Worm (Caenorhabditis elegans) whole organism, young adult: Measurements from ENCODE around the gene Y48A6B.7.

Experiments
- B0035.1 ChIP-seq: sonication (generic microtip); optimal IDR thresholded peaks from 2 replicates; lab custom pipeline; 2016; ENCODE audit warnings: missing genetic modification characterization, mild to moderate bottlenecking, missing compliant biosample characterization, missing genotype, missing genetic modification reagents
- B0261.1 ChIP-seq: sonication (generic microtip); optimal IDR thresholded peaks from 2 replicates; lab custom pipeline; 2016; ENCODE audit warnings: mild to moderate bottlenecking, missing genetic modification characterization, moderate library complexity, missing compliant biosample characterization
- C06A6.2 ChIP-seq: fragments of 200-800 bp; sonication (Bioruptor generic); conservative IDR thresholded peaks from 2 replicates; pipeline ENCODE4 v1.3.6; 2022; ENCODE audit warnings: missing genetic modification characterization, missing compliant biosample characterization
- F10E7.11 ChIP-seq: sonication (generic microtip); optimal IDR thresholded peaks from 2 replicates; lab custom pipeline; 2017; ENCODE audit warnings: mild to moderate bottlenecking, missing genetic modification characterization, moderate library complexity, missing compliant biosample characterization
- F23B12.7 ChIP-seq: sonication (generic microtip); optimal IDR thresholded peaks from 2 replicates; lab custom pipeline; 2017; ENCODE audit warnings: missing genetic modification characterization, mild to moderate bottlenecking, missing compliant biosample characterization, antibody characterized with exemption, moderate library complexity; ENCODE audit not compliant: insufficient read depth
- F49E8.2 ChIP-seq: sonication (generic microtip); optimal IDR thresholded peaks from 3 replicates; lab custom pipeline; 2017; ENCODE audit warnings: missing genetic modification characterization, mild to moderate bottlenecking, missing compliant biosample characterization, antibody characterized with exemption, moderate library complexity; ENCODE audit not compliant: insufficient read depth
- F55B11.4 ChIP-seq: sonication (generic microtip); optimal IDR thresholded peaks from 2 replicates; lab custom pipeline; 2016; ENCODE audit warnings: missing compliant biosample characterization, missing genetic modification characterization, borderline replicate concordance; ENCODE audit not compliant: insufficient read depth
- K11D2.4 ChIP-seq: fragments of 200-800 bp; sonication (Bioruptor generic); IDR thresholded peaks from 2 replicates; pipeline ENCODE4 v1.3.6; 2022; ENCODE audit warnings: missing genetic modification reagents, missing genetic modification characterization, missing compliant biosample characterization
- Y53G8AR.9 ChIP-seq: fragments of 200-800 bp; sonication (Bioruptor generic); conservative IDR thresholded peaks from 2 replicates; pipeline ENCODE4 v1.3.6; 2022; ENCODE audit warnings: missing genetic modification reagents, missing genetic modification characterization, missing compliant biosample characterization
- ZK185.1 ChIP-seq: sonication (generic microtip); optimal IDR thresholded peaks from 2 replicates; lab custom pipeline; 2016; ENCODE audit warnings: mild to moderate bottlenecking, missing genetic modification characterization, missing compliant biosample characterization; ENCODE audit not compliant: poor library complexity, severe bottlenecking
- athp-1 ChIP-seq: sonication (generic microtip); optimal IDR thresholded peaks from 2 replicates; lab custom pipeline; 2017; ENCODE audit warnings: mild to moderate bottlenecking, missing genetic modification characterization, missing compliant biosample characterization
- attf-6 ChIP-seq: fragments of 200-800 bp; sonication (Bioruptor generic); IDR thresholded peaks from 2 replicates; pipeline ENCODE4 v1.3.6; 2022; ENCODE audit warnings: missing genetic modification reagents, missing genetic modification characterization, missing compliant biosample characterization
- cebp-1 ChIP-seq, 2 experiments: fragments of 200-800 bp in 1 of 2; sonication (Bioruptor generic) in 1 of 2; sonication (generic microtip) in 1 of 2; IDR thresholded peaks in 1 of 2; optimal IDR thresholded peaks in 1 of 2; 2 replicates each; pipeline versions ENCODE4 v1.3.6 to Lab custom; 2017 to 2022; ENCODE audit warnings: missing compliant biosample characterization in 2 of 2, missing genetic modification characterization in 2 of 2, mild to moderate bottlenecking in 1 of 2, missing genetic modification reagents in 1 of 2, moderate library complexity in 1 of 2
- ceh-58 ChIP-seq: fragments of 200-800 bp; sonication (Bioruptor generic); IDR thresholded peaks from 2 replicates; pipeline ENCODE4 v1.3.6; 2022; ENCODE audit warnings: missing genetic modification characterization, missing compliant biosample characterization
- ceh-79 ChIP-seq: sonication (generic microtip); optimal IDR thresholded peaks from 2 replicates; lab custom pipeline; 2017; ENCODE audit warnings: mild to moderate bottlenecking, missing genetic modification characterization, missing compliant biosample characterization
- ceh-91 ChIP-seq: fragments of 200-800 bp; sonication (Bioruptor generic); IDR thresholded peaks from 2 replicates; pipeline ENCODE4 v1.3.6; 2022; ENCODE audit warnings: missing genetic modification reagents, missing genetic modification characterization, missing compliant biosample characterization
- chd-7 ChIP-seq: sonication (generic microtip); optimal IDR thresholded peaks from 2 replicates; lab custom pipeline; 2016; ENCODE audit warnings: mild to moderate bottlenecking, missing genetic modification characterization, moderate library complexity, missing compliant biosample characterization
- die-1 ChIP-seq: sonication (generic microtip); optimal IDR thresholded peaks from 2 replicates; lab custom pipeline; 2016; ENCODE audit warnings: missing genotype, mild to moderate bottlenecking, missing genetic modification characterization, missing compliant biosample characterization
- dpff-1 ChIP-seq: sonication (generic microtip); optimal IDR thresholded peaks from 2 replicates; lab custom pipeline; 2017; ENCODE audit warnings: mild to moderate bottlenecking, missing genetic modification characterization, missing compliant biosample characterization
- gei-17 ChIP-seq: fragments of 200-800 bp; sonication (Bioruptor generic); optimal IDR thresholded peaks from 2 replicates; lab custom pipeline; 2018; ENCODE audit warnings: mild to moderate bottlenecking, missing genetic modification characterization, missing compliant biosample characterization
- hlh-12 ChIP-seq: sonication (generic microtip); optimal IDR thresholded peaks from 2 replicates; lab custom pipeline; 2016; ENCODE audit warnings: missing genetic modification characterization, missing compliant biosample characterization
- hmg-20 ChIP-seq: fragments of 200-800 bp; sonication (Bioruptor generic); IDR thresholded peaks from 2 replicates; pipeline ENCODE4 v1.3.6; 2022; ENCODE audit warnings: missing genetic modification reagents, missing genetic modification characterization, missing compliant biosample characterization
- hsf-1 ChIP-seq: fragments of 200-800 bp; sonication (Bioruptor generic); IDR thresholded peaks from 2 replicates; pipeline ENCODE4 v1.3.6; 2022; ENCODE audit warnings: missing genetic modification reagents, missing genetic modification characterization, missing compliant biosample characterization
- lag-1 ChIP-seq: fragments of 200-800 bp; sonication (Bioruptor generic); IDR thresholded peaks from 2 replicates; pipeline ENCODE4 v1.3.6; 2022; ENCODE audit warnings: missing genetic modification reagents, missing genetic modification characterization, missing compliant biosample characterization
- let-526 ChIP-seq: fragments of 200-800 bp; sonication (Bioruptor generic); IDR thresholded peaks from 2 replicates; pipeline ENCODE4 v1.3.6; 2022; ENCODE audit warnings: missing genetic modification reagents, missing genetic modification characterization, missing compliant biosample characterization
- lin-35 ChIP-seq, 3 experiments: fragments of 150-350 bp in 2 of 3; sonication (generic microtip) in 1 of 3; optimal IDR thresholded peaks; 2 replicates each; lab custom pipeline; 2014 to 2018; ENCODE audit warnings: missing biosample characterization in 3 of 3, missing genetic modification characterization in 3 of 3, missing genetic modification reagents in 3 of 3
- lsy-27 ChIP-seq: sonication (generic microtip); optimal IDR thresholded peaks from 2 replicates; lab custom pipeline; 2017; ENCODE audit warnings: missing genetic modification characterization, mild to moderate bottlenecking, missing compliant biosample characterization, antibody characterized with exemption, missing genotype, borderline replicate concordance; ENCODE audit not compliant: insufficient read depth
- mes-4 ChIP-seq: sonication (generic microtip); optimal IDR thresholded peaks from 2 replicates; lab custom pipeline; 2016; ENCODE audit warnings: missing genotype, missing genetic modification characterization, missing compliant biosample characterization
- mxl-1 ChIP-seq: sonication (generic microtip); optimal IDR thresholded peaks from 2 replicates; lab custom pipeline; 2016; ENCODE audit warnings: missing genetic modification characterization, missing compliant biosample characterization
- nhr-27 ChIP-seq: fragments of 200-800 bp; sonication (Bioruptor generic); optimal IDR thresholded peaks from 2 replicates; lab custom pipeline; 2018; ENCODE audit warnings: mild to moderate bottlenecking, missing genetic modification characterization, moderate library complexity, missing compliant biosample characterization
- nhr-80 ChIP-seq: sonication (generic microtip); optimal IDR thresholded peaks from 2 replicates; lab custom pipeline; 2016; ENCODE audit warnings: missing genetic modification characterization, missing compliant biosample characterization
- pbrm-1 ChIP-seq: fragments of 200-800 bp; sonication (Bioruptor generic); IDR thresholded peaks from 2 replicates; pipeline ENCODE4 v1.3.6; 2022; ENCODE audit warnings: missing genetic modification reagents, missing genetic modification characterization, missing compliant biosample characterization
- pha-4 ChIP-seq: fragments of 150-350 bp; sonication (generic microtip); optimal IDR thresholded peaks from 2 replicates; lab custom pipeline; 2014; ENCODE audit warnings: missing biosample characterization, missing genetic modification reagents, missing genetic modification characterization
- repo-1 ChIP-seq: sonication (generic microtip); optimal IDR thresholded peaks from 2 replicates; lab custom pipeline; 2017; ENCODE audit warnings: mild to moderate bottlenecking, missing genetic modification characterization, missing compliant biosample characterization
- sdz-38 ChIP-seq: sonication (generic microtip); optimal IDR thresholded peaks from 2 replicates; lab custom pipeline; 2016; ENCODE audit warnings: missing genotype, missing genetic modification characterization, missing compliant biosample characterization
- sea-2 ChIP-seq: fragments of 200-800 bp; sonication (Bioruptor generic); IDR thresholded peaks from 2 replicates; pipeline ENCODE4 v1.3.6; 2022; ENCODE audit warnings: missing genetic modification characterization, missing compliant biosample characterization
- snpc-1.1 ChIP-seq: sonication (generic microtip); optimal IDR thresholded peaks from 2 replicates; lab custom pipeline; 2017; ENCODE audit warnings: missing genetic modification characterization, mild to moderate bottlenecking, missing compliant biosample characterization, antibody characterized with exemption, moderate library complexity, missing genotype, missing genetic modification reagents; ENCODE audit not compliant: insufficient read depth
- sptf-2 ChIP-seq: fragments of 200-800 bp; sonication (Bioruptor generic); optimal IDR thresholded peaks from 2 replicates; lab custom pipeline; 2018; ENCODE audit warnings: mild to moderate bottlenecking, missing genetic modification characterization, missing compliant biosample characterization
- tbp1 ChIP-seq: fragments of 200-800 bp; sonication (Bioruptor generic); optimal IDR thresholded peaks from 2 replicates; lab custom pipeline; 2018; ENCODE audit warnings: mild to moderate bottlenecking, missing genetic modification characterization, missing compliant biosample characterization
- tbx-9 ChIP-seq: sonication (generic microtip); optimal IDR thresholded peaks from 2 replicates; lab custom pipeline; 2016; ENCODE audit warnings: borderline replicate concordance, missing genetic modification characterization, inconsistent platforms, missing compliant biosample characterization
- tlf-1 ChIP-seq: fragments of 200-800 bp; sonication (Bioruptor generic); optimal IDR thresholded peaks from 2 replicates; lab custom pipeline; 2018; ENCODE audit warnings: mild to moderate bottlenecking, missing genetic modification characterization, missing compliant biosample characterization
- unc-130 ChIP-seq: sonication (generic microtip); optimal IDR thresholded peaks from 2 replicates; lab custom pipeline; 2016; ENCODE audit warnings: missing genetic modification reagents, missing genetic modification characterization, missing compliant biosample characterization
- zfh-2 ChIP-seq: fragments of 200-800 bp; sonication (Bioruptor generic); conservative IDR thresholded peaks from 2 replicates; pipeline ENCODE4 v1.3.6; 2022; ENCODE audit warnings: missing genetic modification reagents, missing genetic modification characterization, missing compliant biosample characterization
- ztf-18 ChIP-seq: sonication (generic microtip); optimal IDR thresholded peaks from 2 replicates; lab custom pipeline; 2016; ENCODE audit warnings: missing genotype, mild to moderate bottlenecking, missing genetic modification characterization, missing compliant biosample characterization
- ztf-25 ChIP-seq: fragments of 200-800 bp; sonication (Bioruptor generic); IDR thresholded peaks from 2 replicates; pipeline ENCODE4 v1.3.6; 2022; ENCODE audit warnings: missing genetic modification reagents, missing genetic modification characterization, missing compliant biosample characterization
- ztf-3 ChIP-seq: fragments of 200-800 bp; sonication (Bioruptor generic); optimal IDR thresholded peaks from 2 replicates; lab custom pipeline; 2018; ENCODE audit warnings: mild to moderate bottlenecking, missing genetic modification characterization, missing compliant biosample characterization
- ztf-6 ChIP-seq: fragments of 200-800 bp; sonication (Bioruptor generic); IDR thresholded peaks from 2 replicates; pipeline ENCODE4 v1.3.6; 2022; ENCODE audit warnings: missing genetic modification reagents, missing genetic modification characterization, missing compliant biosample characterization

The Y48A6B.7 gene

DNA sequence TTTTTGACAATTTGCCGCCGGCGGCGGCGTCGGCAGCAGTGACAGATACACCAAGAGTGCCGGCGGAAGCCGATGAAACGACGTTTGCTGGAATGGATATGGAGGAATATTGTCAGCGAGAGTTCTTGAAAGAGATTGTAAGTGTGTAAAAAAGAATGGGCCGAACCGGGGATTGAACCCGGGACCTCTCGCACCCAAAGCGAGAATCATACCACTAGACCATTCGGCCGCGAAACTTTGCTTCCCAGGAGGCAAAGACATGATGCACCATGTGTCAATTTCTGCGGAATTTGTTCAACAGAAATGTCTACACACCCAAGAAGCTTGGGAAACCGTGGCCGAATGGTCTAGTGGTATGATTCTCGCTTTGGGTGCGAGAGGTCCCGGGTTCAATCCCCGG, 40.3 kb upstream of the Y48A6B.7 start (continued):
- TF ChIP-seq F49E8.2 (tag; lab: Kevin White, UChicago) (peak; percentile 68), B0261.1 (tag; lab: Kevin White, UChicago) (peak; percentile 99), hlh-12 (tag; lab: Kevin White, UChicago) (no peak), tbx-9 (no peak), ztf-25 (GFP tag; lab: Robert Waterston, UW) (0 out of 2 replicates have a peak, but pooled peaks have one; percentile 65), K11D2.4 (GFP tag; lab: Robert Waterston, UW) (peak; percentile 88), athp-1 (tag; lab: Kevin White, UChicago) (peak; percentile 54), zfh-2 (GFP tag; lab: Robert Waterston, UW) (peak; percentile 59; the same call in 1 of the 2 replicates), hsf-1 (GFP tag; lab: Robert Waterston, UW) (peak; percentile 39; the same call in 1 of the 2 replicates), sea-2 (GFP tag; lab: Robert Waterston, UW) (no peak), ceh-91 (GFP tag; lab: Robert Waterston, UW) (no peak), ztf-3 (GFP tag; lab: Kevin White, UChicago) (peak; percentile 64), snpc-1.1 (tag; lab: Kevin White, UChicago) (peak; percentile 7), ZK185.1 (tag; lab: Kevin White, UChicago) (peak; percentile 93), sdz-38 (no peak), mes-4 (tag; lab: Kevin White, UChicago) (no peak), lsy-27 (peak; percentile 48), mxl-1 (tag; lab: Kevin White, UChicago) (peak; percentile 4), F10E7.11 (tag; lab: Kevin White, UChicago) (no peak), ztf-6 (GFP tag; lab: Robert Waterston, UW) (peak; percentile 76; the same call in 1 of the 2 replicates), let-526 (GFP tag; lab: Robert Waterston, UW) (peak; percentile 73; the same call in 1 of the 2 replicates), hmg-20 (GFP tag; lab: Robert Waterston, UW) (peak; percentile 76; the same call in 1 of the 2 replicates), tlf-1 (GFP tag; lab: Kevin White, UChicago) (peak; percentile 1), F55B11.4 (tag; lab: Kevin White, UChicago) (no peak), Y53G8AR.9 (peak; percentile 81), pha-4 (tag; lab: Kevin White, UChicago) (no peak), tbp1 (GFP tag; lab: Kevin White, UChicago) (peak; percentile 99), chd-7 (tag; lab: Kevin White, UChicago) (peak; percentile 79), cebp-1 (GFP tag; IDR thresholded peaks at IDR 0.05; lab: Robert Waterston, UW) (0 out of 2 replicates have a peak, but pooled peaks have one; percentile 23), cebp-1 (tag; optimal IDR thresholded peaks at IDR 0.05; lab: Kevin White, UChicago) (peak; percentile 79), dpff-1 (tag; lab: Kevin White, UChicago) (no peak), ceh-79 (no peak), ceh-58 (GFP tag; lab: Robert Waterston, UW) (0 out of 2 replicates have a peak, but pooled peaks have one; percentile 66), nhr-27 (tag; lab: Kevin White, UChicago) (no peak), B0035.1 (tag; lab: Kevin White, UChicago) (peak; percentile 66), die-1 (tag; lab: Kevin White, UChicago) (peak; percentile 75), C06A6.2 (GFP tag; lab: Robert Waterston, UW) (peak; percentile 90), ztf-18 (tag; lab: Kevin White, UChicago) (peak; percentile 67), lag-1 (no peak), unc-130 (peak; percentile 19), repo-1 (tag; lab: Kevin White, UChicago) (peak; percentile 78), nhr-80 (tag; lab: Kevin White, UChicago) (peak; percentile 15), attf-6 (GFP tag; lab: Robert Waterston, UW) (peak; percentile 79; the same call in 1 of the 2 replicates), F23B12.7 (tag; lab: Kevin White, UChicago) (peak; percentile 91), sptf-2 (GFP tag; lab: Kevin White, UChicago) (no peak), pbrm-1 (GFP tag; lab: Robert Waterston, UW) (peak; percentile 92), lin-35 (GFP tag; optimal IDR thresholded peaks at IDR 0.05; lab: Kevin White, UChicago) (peak in 1 of 3 experiments; percentile 87), gei-17 (GFP tag; lab: Kevin White, UChicago) (peak; percentile 72)
